Fruit fly (Drosophila melanogaster) whole organism, adult: ENCODE measurements around the gene Nna1.

Source experiments
- CG11617 ChIP-seq: fragments of 200-800 bp; sonication (Bioruptor generic); optimal IDR thresholded peaks from 2 replicates; lab custom pipeline; 2017; ENCODE audit warnings: mild to moderate bottlenecking, missing biosample characterization, missing genetic modification reagents, missing genetic modification characterization
- CG33017 ChIP-seq: fragments of 200-800 bp; sonication (Bioruptor generic); optimal IDR thresholded peaks from 2 replicates; lab custom pipeline; 2018; ENCODE audit warnings: missing biosample characterization, mild to moderate bottlenecking, missing genetic modification characterization, moderate library complexity
- CG7101 ChIP-seq: fragments of 200-800 bp; sonication (Bioruptor generic); optimal IDR thresholded peaks from 2 replicates; lab custom pipeline; 2018; ENCODE audit warnings: missing biosample characterization, mild to moderate bottlenecking, missing genetic modification characterization, moderate library complexity
- Hr96 ChIP-seq: fragments of 200-800 bp; sonication (Bioruptor generic); optimal IDR thresholded peaks from 2 replicates; lab custom pipeline; 2016; ENCODE audit warnings: missing biosample characterization, missing genetic modification characterization
- cnc ChIP-seq, 2 experiments: fragments of >200 bp; optimal IDR thresholded peaks; 2 replicates each; lab custom pipeline; 2017
- ovo ChIP-seq: fragments of 200-800 bp; sonication (Bioruptor generic); optimal IDR thresholded peaks from 2 replicates; lab custom pipeline; 2016; ENCODE audit warnings: missing biosample characterization, missing genetic modification characterization
- tj ChIP-seq: fragments of 200-800 bp; sonication (Bioruptor generic); optimal IDR thresholded peaks from 3 replicates; lab custom pipeline; 2017; ENCODE audit warnings: missing biosample characterization, mild to moderate bottlenecking, missing genetic modification characterization, moderate library complexity

Nna1 gene

dm6 chrX:13765217-13765616 is 73.1 kb downstream of the Nna1 start:
- no peak for TF ChIP-seq ovo (GFP tag; lab: Kevin White, UChicago)
- peak; percentile 56 for TF ChIP-seq tj (GFP tag; lab: Kevin White, UChicago)
- no peak for TF ChIP-seq CG33017
- no peak for TF ChIP-seq CG11617 (GFP tag; lab: Kevin White, UChicago)
- no peak for TF ChIP-seq cnc (optimal IDR thresholded peaks at IDR 0.05; lab: Kevin White, UChicago)
- no peak for TF ChIP-seq Hr96

dm6 chrX:13766495-13766894 is 74.4 kb downstream of the Nna1 start:
- no peak for TF ChIP-seq CG7101
- peak; percentile 92 for TF ChIP-seq tj (GFP tag; lab: Kevin White, UChicago)
